Worm (Caenorhabditis elegans) whole organism, young adult: ENCODE measurements around the gene W03H9.1.

Experiments
- D2030.7 ChIP-seq: fragments of 200-800 bp; sonication (Bioruptor generic); IDR thresholded peaks from 2 replicates; pipeline ENCODE4 v1.3.6; 2022; ENCODE audit warnings: missing genetic modification reagents, missing genetic modification characterization, missing compliant biosample characterization
- Y67H2A.10 ChIP-seq: fragments of 200-800 bp; sonication (Bioruptor generic); conservative IDR thresholded peaks from 2 replicates; pipeline ENCODE4 v1.3.6; 2022; ENCODE audit warnings: missing genetic modification reagents, missing genetic modification characterization, missing compliant biosample characterization
- ama-1 ChIP-seq, 3 experiments: fragments of 150-350 bp in 1 of 3; sonication (generic microtip) in 2 of 3; optimal IDR thresholded peaks; 2 replicates each; lab custom pipeline; 2014 to 2018; ENCODE audit warnings: missing biosample characterization in 2 of 3, missing genetic modification characterization in 2 of 3, missing genetic modification reagents in 2 of 3
- gei-17 ChIP-seq: fragments of 200-800 bp; sonication (Bioruptor generic); optimal IDR thresholded peaks from 2 replicates; lab custom pipeline; 2018; ENCODE audit warnings: mild to moderate bottlenecking, missing genetic modification characterization, missing compliant biosample characterization
- let-607 ChIP-seq, 2 experiments: fragments of 200-800 bp in 1 of 2; sonication (Bioruptor generic) in 1 of 2; sonication (generic microtip) in 1 of 2; optimal IDR thresholded peaks; 2 replicates each; lab custom pipeline; 2016 to 2018; ENCODE audit warnings: mild to moderate bottlenecking in 2 of 2, missing compliant biosample characterization in 2 of 2, missing genetic modification characterization in 2 of 2, moderate library complexity in 2 of 2, missing genotype in 1 of 2
- madf-10 ChIP-seq: sonication (generic microtip); optimal IDR thresholded peaks from 2 replicates; lab custom pipeline; 2016; ENCODE audit warnings: mild to moderate bottlenecking, missing genetic modification characterization, missing compliant biosample characterization
- mxl-1 ChIP-seq: sonication (generic microtip); optimal IDR thresholded peaks from 2 replicates; lab custom pipeline; 2016; ENCODE audit warnings: missing genetic modification characterization, missing compliant biosample characterization
- nfya-1 ChIP-seq: sonication (generic microtip); optimal IDR thresholded peaks from 2 replicates; lab custom pipeline; 2017; ENCODE audit warnings: antibody characterized with exemption, missing compliant biosample characterization, missing genetic modification characterization, borderline replicate concordance; ENCODE audit not compliant: insufficient read depth
- nhr-90 ChIP-seq: sonication (generic microtip); optimal IDR thresholded peaks from 2 replicates; lab custom pipeline; 2016; ENCODE audit warnings: missing genotype, mild to moderate bottlenecking, missing genetic modification characterization, missing compliant biosample characterization
- rec-8 ChIP-seq, 2 experiments: sonication (generic microtip); optimal IDR thresholded peaks; 2 replicates each; lab custom pipeline; 2016; ENCODE audit warnings: mild to moderate bottlenecking in 2 of 2, missing genetic modification characterization in 2 of 2, missing genetic modification reagents in 2 of 2, missing genotype in 2 of 2, missing biosample characterization in 1 of 2, missing compliant biosample characterization in 1 of 2, moderate library complexity in 1 of 2
- sdz-38 ChIP-seq: sonication (generic microtip); optimal IDR thresholded peaks from 2 replicates; lab custom pipeline; 2016; ENCODE audit warnings: missing genotype, missing genetic modification characterization, missing compliant biosample characterization
- snpc-4 ChIP-seq, 5 experiments: fragments of 150-350 bp in 1 of 5; sonication (generic microtip) in 4 of 5; optimal IDR thresholded peaks; 2 replicates each; lab custom pipeline; 2014 to 2018; ENCODE audit warnings: missing genetic modification characterization in 5 of 5, missing biosample characterization in 3 of 5, antibody characterized with exemption in 2 of 5, mild to moderate bottlenecking in 2 of 5, missing compliant biosample characterization in 2 of 5, missing genotype in 2 of 5, moderate library complexity in 2 of 5, missing genetic modification reagents in 1 of 5
- unc-62 ChIP-seq: fragments of 150-350 bp; optimal IDR thresholded peaks from 2 replicates; lab custom pipeline; 2014; ENCODE audit warnings: missing biosample characterization, missing genetic modification reagents, missing genetic modification characterization
- ztf-25 ChIP-seq: fragments of 200-800 bp; sonication (Bioruptor generic); IDR thresholded peaks from 2 replicates; pipeline ENCODE4 v1.3.6; 2022; ENCODE audit warnings: missing genetic modification reagents, missing genetic modification characterization, missing compliant biosample characterization

ce11 chrII:14097518-14097917, 52.4 kb downstream of the W03H9.1 start, which contains the start of gene Y39G8C.2:
- no peak for TF ChIP-seq let-607 (tag; optimal IDR thresholded peaks at IDR 0.05; lab: Kevin White, UChicago)
- TF ChIP-seq mxl-1 (tag; lab: Kevin White, UChicago) = no peak
- TF ChIP-seq sdz-38 (tag; lab: Kevin White, UChicago) = no peak
- TF ChIP-seq D2030.7 (GFP tag; lab: Robert Waterston, UW) = no peak
- TF ChIP-seq madf-10 = no peak
- no peak for TF ChIP-seq nfya-1 (tag; lab: Kevin White, UChicago)
- no peak for TF ChIP-seq snpc-4 (GFP tag; optimal IDR thresholded peaks at IDR 0.05; lab: Kevin White, UChicago)
- TF ChIP-seq snpc-4 (tag; optimal IDR thresholded peaks at IDR 0.05; lab: Kevin White, UChicago) = no peak
- no peak for TF ChIP-seq nhr-90 (tag; lab: Kevin White, UChicago)
- TF ChIP-seq unc-62 (GFP tag; lab: Kevin White, UChicago) = no peak
- TF ChIP-seq Y67H2A.10 (GFP tag; lab: Robert Waterston, UW) = no peak
- TF ChIP-seq rec-8 (tag; optimal IDR thresholded peaks at IDR 0.05; lab: Kevin White, UChicago) = no peak
- TF ChIP-seq ama-1 (optimal IDR thresholded peaks at IDR 0.05; lab: Kevin White, UChicago) = no peak
- TF ChIP-seq ama-1 (GFP tag; optimal IDR thresholded peaks at IDR 0.05; lab: Kevin White, UChicago) = no peak
- no peak for TF ChIP-seq ztf-25 (GFP tag; lab: Robert Waterston, UW)
- no peak for TF ChIP-seq gei-17 (GFP tag; lab: Kevin White, UChicago)
